Worm (Caenorhabditis elegans) whole organism, midembryonic: ENCODE results near the gene T28A8.6.

Experiments
- cog-1 ChIP-seq: sonication (generic microtip); optimal IDR thresholded peaks from 2 replicates; lab custom pipeline; 2016; ENCODE audit warnings: missing genetic modification characterization, missing compliant biosample characterization
- flt-1 ChIP-seq: fragments of 200-800 bp; sonication (Bioruptor generic); IDR thresholded peaks from 2 replicates; pipeline ENCODE4 v1.3.6; 2022; ENCODE audit warnings: missing genetic modification characterization, missing compliant biosample characterization
- ref-1 ChIP-seq: fragments of 200-800 bp; sonication (Bioruptor generic); conservative IDR thresholded peaks from 2 replicates; pipeline ENCODE4 v1.3.6; 2022; ENCODE audit warnings: missing genetic modification reagents, missing genetic modification characterization, missing compliant biosample characterization
- ztf-23 ChIP-seq: fragments of 200-800 bp; sonication (Bioruptor generic); IDR thresholded peaks from 2 replicates; pipeline ENCODE4 v1.3.6; 2022; ENCODE audit warnings: missing genetic modification reagents, missing genetic modification characterization, missing compliant biosample characterization

ce11 chrIII:13525118-13525839 lies 26.3 kb downstream of the T28A8.6 start:
- TF ChIP-seq cog-1 (tag; lab: Kevin White, UChicago): no peak
- no peak for TF ChIP-seq ref-1 (GFP tag; lab: Robert Waterston, UW)
- TF ChIP-seq flt-1 (GFP tag; lab: Robert Waterston, UW): no peak
- TF ChIP-seq ztf-23 (GFP tag; lab: Robert Waterston, UW): no peak
